Fruit fly (Drosophila melanogaster): ENCODE results near the gene crq.

DNA sequence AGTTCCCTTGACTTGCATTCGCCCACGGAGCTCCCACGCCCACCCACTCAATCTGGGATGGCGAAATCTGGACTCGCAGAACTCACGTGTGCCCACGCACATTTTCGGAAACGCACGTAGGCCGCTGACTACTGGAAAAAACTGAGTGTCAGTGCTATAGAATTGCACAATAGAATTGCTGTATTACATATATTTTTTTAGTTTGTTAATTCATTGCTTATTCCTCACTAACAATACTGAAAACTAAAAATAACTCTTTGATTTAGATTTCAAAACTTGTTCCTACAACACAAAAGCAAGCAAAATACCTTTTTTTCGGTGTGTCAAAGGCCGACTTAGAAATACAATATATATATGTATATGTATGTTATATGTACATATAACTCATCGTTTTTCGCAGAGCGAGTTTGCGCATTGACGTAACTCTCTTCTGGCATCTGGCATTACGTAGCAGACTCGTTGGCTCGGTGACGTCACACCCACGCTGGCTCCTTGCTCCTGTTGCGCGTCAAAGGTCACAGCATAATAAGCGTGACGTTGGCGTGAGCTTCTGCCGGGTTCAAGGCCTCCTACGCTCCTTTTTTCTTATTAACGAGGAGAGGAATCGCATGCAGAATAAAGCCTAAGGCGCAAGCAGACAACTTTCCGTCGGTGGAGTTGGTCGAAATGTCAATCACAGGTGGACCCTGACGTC, 29.1 kb upstream of the crq start:
- TF ChIP-seq pan (optimal IDR thresholded peaks at IDR 0.05): no peak
- TF ChIP-seq usp (GFP tag; optimal IDR thresholded peaks at IDR 0.05): no peak
